Fruit fly (Drosophila melanogaster) whole organism, wandering third instar larva: Measurements from ENCODE around the gene mamo.

Experiments
- Abd-B ChIP-seq: fragments of >200 bp; optimal IDR thresholded peaks from 2 replicates; lab custom pipeline; 2017; ENCODE audit warnings: missing biosample characterization, missing genetic modification characterization
- CG32264 ChIP-seq: fragments of 200-800 bp; sonication (Bioruptor generic); optimal IDR thresholded peaks from 2 replicates; lab custom pipeline; 2016; ENCODE audit warnings: missing biosample characterization, missing genetic modification characterization
- CG9705 ChIP-seq: fragments of 200-800 bp; sonication (Bioruptor generic); optimal IDR thresholded peaks from 2 replicates; lab custom pipeline; 2018; ENCODE audit warnings: missing biosample characterization, mild to moderate bottlenecking, missing genetic modification characterization
- CrebA ChIP-seq: fragments of 200-800 bp; sonication (Bioruptor generic); optimal IDR thresholded peaks from 2 replicates; lab custom pipeline; 2016; ENCODE audit warnings: missing biosample characterization, mild to moderate bottlenecking, missing genetic modification characterization, borderline replicate concordance
- Dfd ChIP-seq: fragments of >200 bp; optimal IDR thresholded peaks from 2 replicates; lab custom pipeline; 2017; ENCODE audit warnings: missing biosample characterization, missing genetic modification characterization
- Dif ChIP-seq: fragments of 200-275, 200-300 bp; sonication (Bioruptor generic); optimal IDR thresholded peaks from 2 replicates; lab custom pipeline; 2018; ENCODE audit warnings: missing biosample characterization, missing genetic modification characterization; ENCODE audit not compliant: partially characterized antibody
- HLH106 ChIP-seq: fragments of 200-800 bp; optimal IDR thresholded peaks from 3 replicates; lab custom pipeline; 2019; ENCODE audit warnings: missing biosample characterization, mild to moderate bottlenecking, missing genetic modification characterization, moderate library complexity
- Hnf4 ChIP-seq: fragments of 200-800 bp; sonication (Bioruptor generic); optimal IDR thresholded peaks from 2 replicates; lab custom pipeline; 2016; ENCODE audit warnings: missing biosample characterization, mild to moderate bottlenecking, missing genetic modification characterization
- Jra ChIP-seq: sonication (Bioruptor generic); optimal IDR thresholded peaks from 2 replicates; lab custom pipeline; 2016; ENCODE audit warnings: missing biosample characterization, missing genetic modification characterization
- Mio ChIP-seq: sonication (Bioruptor generic); optimal IDR thresholded peaks from 2 replicates; lab custom pipeline; 2016; ENCODE audit warnings: missing biosample characterization, missing genetic modification characterization
- Myc ChIP-seq: fragments of >200 bp; optimal IDR thresholded peaks from 2 replicates; lab custom pipeline; 2017
- N ChIP-seq: fragments of >200 bp; optimal IDR thresholded peaks from 2 replicates; lab custom pipeline; 2018; ENCODE audit warnings: missing biosample characterization, missing external identifiers, missing genetic modification characterization
- Rel ChIP-seq, 2 experiments: fragments of 200-800 bp; sonication (Bioruptor generic) in 1 of 2; optimal IDR thresholded peaks; 2 replicates in 1 of 2; 3 replicates in 1 of 2; lab custom pipeline; 2016 to 2019; ENCODE audit warnings: mild to moderate bottlenecking in 2 of 2, missing biosample characterization in 2 of 2, missing genetic modification characterization in 2 of 2, moderate library complexity in 1 of 2
- Sp1 ChIP-seq: fragments of 200-800 bp; sonication (Bioruptor generic); optimal IDR thresholded peaks from 3 replicates; lab custom pipeline; 2019; ENCODE audit warnings: missing biosample characterization, mild to moderate bottlenecking, missing genetic modification characterization, moderate library complexity
- Vsx2 ChIP-seq: fragments of 200-300, 225-300 bp; sonication (Bioruptor generic); optimal IDR thresholded peaks from 2 replicates; lab custom pipeline; 2018; ENCODE audit warnings: missing biosample characterization, missing genetic modification characterization; ENCODE audit not compliant: partially characterized antibody
- br ChIP-seq: fragments of 200-800 bp; sonication (Bioruptor generic); optimal IDR thresholded peaks from 2 replicates; lab custom pipeline; 2016; ENCODE audit warnings: missing biosample characterization, missing genetic modification characterization
- dl ChIP-seq, 2 experiments: fragments of 175-275, 200-275 bp in 1 of 2; fragments of 200-275 bp in 1 of 2; sonication (Bioruptor generic); optimal IDR thresholded peaks; lab custom pipeline; 2018; ENCODE audit warnings: mild to moderate bottlenecking in 2 of 2, missing biosample characterization in 2 of 2, missing genetic modification characterization in 2 of 2, moderate library complexity in 2 of 2; ENCODE audit not compliant: partially characterized antibody in 2 of 2, insufficient read depth in 1 of 2
- dmrt93B ChIP-seq: fragments of 200-800 bp; sonication (Bioruptor generic); optimal IDR thresholded peaks from 2 replicates; lab custom pipeline; 2018; ENCODE audit warnings: missing biosample characterization, mild to moderate bottlenecking, missing genetic modification characterization
- dsf ChIP-seq: sonication (Bioruptor generic); optimal IDR thresholded peaks from 2 replicates; lab custom pipeline; 2016; ENCODE audit warnings: missing biosample characterization, missing genetic modification characterization, borderline replicate concordance
- ey ChIP-seq: fragments of 200-800 bp; sonication (Bioruptor generic); optimal IDR thresholded peaks from 2 replicates; lab custom pipeline; 2016; ENCODE audit warnings: missing biosample characterization, missing genetic modification characterization
- foxo ChIP-seq, 2 experiments: fragments of 200-800 bp; sonication (Bioruptor generic); optimal IDR thresholded peaks; 2 replicates in 1 of 2; 3 replicates in 1 of 2; lab custom pipeline; 2016 to 2017; ENCODE audit warnings: missing biosample characterization in 2 of 2, missing genetic modification characterization in 2 of 2
- fru ChIP-seq: fragments of 200-800 bp; sonication (Bioruptor generic); optimal IDR thresholded peaks from 3 replicates; lab custom pipeline; 2016; ENCODE audit warnings: missing biosample characterization, mild to moderate bottlenecking, missing genetic modification characterization
- h ChIP-seq: fragments of 200-800 bp; sonication (Bioruptor generic); optimal IDR thresholded peaks from 3 replicates; lab custom pipeline; 2016; ENCODE audit warnings: missing biosample characterization, mild to moderate bottlenecking, missing genetic modification characterization
- jim ChIP-seq: fragments of 175-275, 200-325 bp; sonication (Bioruptor generic); optimal IDR thresholded peaks from 2 replicates; lab custom pipeline; 2016; ENCODE audit warnings: missing biosample characterization, mild to moderate bottlenecking, missing genetic modification characterization
- lola ChIP-seq: fragments of >200 bp; optimal IDR thresholded peaks from 2 replicates; lab custom pipeline; 2017; ENCODE audit warnings: missing biosample characterization, missing genetic modification characterization
- pan ChIP-seq: fragments of >200 bp; optimal IDR thresholded peaks from 2 replicates; lab custom pipeline; 2017
- psq ChIP-seq: fragments of 200-800 bp; sonication (Bioruptor generic); optimal IDR thresholded peaks from 3 replicates; lab custom pipeline; 2017; ENCODE audit warnings: missing biosample characterization, mild to moderate bottlenecking, missing genetic modification characterization, moderate library complexity
- sage ChIP-seq: fragments of 200-800 bp; sonication (Bioruptor generic); optimal IDR thresholded peaks from 2 replicates; lab custom pipeline; 2016; ENCODE audit warnings: missing biosample characterization, mild to moderate bottlenecking, missing genetic modification characterization
- tai ChIP-seq: sonication (Bioruptor generic); optimal IDR thresholded peaks from 2 replicates; lab custom pipeline; 2016; ENCODE audit warnings: missing biosample characterization, missing genetic modification characterization

mamo gene

dm6 chrX:13933802-13934201, 56.5 kb downstream of the mamo start:
- TF ChIP-seq tai (GFP tag; lab: Kevin White, UChicago) (no peak), CrebA (no peak), pan (no peak), ey (GFP tag; lab: Kevin White, UChicago) (no peak), sage (GFP tag; lab: Kevin White, UChicago) (no peak), Abd-B (no peak), HLH106 (tag; lab: Kevin White, UChicago) (no peak), Myc (lab: Kevin White, UChicago) (no peak), CG9705 (GFP tag; lab: Kevin White, UChicago) (no peak)

dm6 chrX:13932794-13933620, 57.3 kb downstream of the mamo start:
- TF ChIP-seq Myc (lab: Kevin White, UChicago), result peak; percentile 10
- no peak for TF ChIP-seq dl (GFP tag; optimal IDR thresholded peaks at IDR 0.05; lab: Kevin White, UChicago; ENCODE audit: insufficient read depth in 1 of 2, partially characterized antibody in 2 of 2)
- peak; percentile 62 for TF ChIP-seq pan
- no peak for TF ChIP-seq Dif

- no peak for TF ChIP-seq HLH106 (tag; lab: Kevin White, UChicago)
- no peak for TF ChIP-seq dmrt93B (GFP tag; lab: Kevin White, UChicago)
- TF ChIP-seq Dfd (GFP tag; lab: Kevin White, UChicago), result no peak
- no peak for TF ChIP-seq Jra
- no peak for TF ChIP-seq br (GFP tag; lab: Kevin White, UChicago)
- no peak for TF ChIP-seq foxo (GFP tag; optimal IDR thresholded peaks at IDR 0.05; lab: Kevin White, UChicago)
- TF ChIP-seq jim (GFP tag; lab: Kevin White, UChicago), result no peak
- no peak for TF ChIP-seq N (GFP tag; lab: Kevin White, UChicago)
- TF ChIP-seq psq (GFP tag; lab: Kevin White, UChicago), result no peak
- no peak for TF ChIP-seq CG32264 (GFP tag; lab: Kevin White, UChicago)
- TF ChIP-seq Sp1 (GFP tag; lab: Kevin White, UChicago), result no peak
- peak; percentile 27 for TF ChIP-seq h (GFP tag; lab: Kevin White, UChicago)
- TF ChIP-seq dl (GFP tag; optimal IDR thresholded peaks at IDR 0.05; lab: Kevin White, UChicago; ENCODE audit: insufficient read depth in 1 of 2, partially characterized antibody in 2 of 2), result no peak
- TF ChIP-seq Vsx2, result no peak
- peak; percentile 23 for TF ChIP-seq Rel (GFP tag; optimal IDR thresholded peaks at IDR 0.05; lab: Kevin White, UChicago)
- peak; percentile 14 for TF ChIP-seq Rel (tag; optimal IDR thresholded peaks at IDR 0.05; lab: Kevin White, UChicago)
- TF ChIP-seq Hnf4, result peak; percentile 46
Measured at dm6 chrX:13931462-13931861, 58.9 kb downstream of the mamo start.

DNA sequence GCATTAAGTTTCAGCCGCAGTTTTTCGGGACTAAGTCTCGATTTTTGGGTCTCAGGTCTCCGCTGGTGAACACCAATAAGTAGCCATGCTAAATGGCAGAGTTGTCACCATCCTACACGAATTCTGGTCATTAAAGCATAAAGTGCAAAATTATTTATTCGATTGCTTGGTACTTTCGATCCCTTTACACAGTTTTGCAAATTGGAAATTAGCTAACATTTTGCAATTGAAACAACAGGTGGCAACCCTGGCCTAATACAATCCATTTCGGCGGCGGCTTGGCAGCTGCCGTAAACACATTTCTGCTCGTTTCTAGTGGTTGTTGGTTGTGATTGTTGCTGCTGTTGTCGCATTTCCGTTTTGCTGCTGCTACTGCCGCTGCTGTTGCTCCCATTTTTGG, 67.0 kb downstream of the mamo start:
- TF ChIP-seq dsf (GFP tag; lab: Kevin White, UChicago), result no peak
- TF ChIP-seq lola, result no peak
- no peak for TF ChIP-seq CG32264 (GFP tag; lab: Kevin White, UChicago)
- no peak for TF ChIP-seq jim (GFP tag; lab: Kevin White, UChicago)
- no peak for TF ChIP-seq fru (GFP tag; lab: Kevin White, UChicago)
- TF ChIP-seq N (GFP tag; lab: Kevin White, UChicago), result no peak
- TF ChIP-seq Hnf4, result no peak
- no peak for TF ChIP-seq Dfd (GFP tag; lab: Kevin White, UChicago)
- no peak for TF ChIP-seq Mio (GFP tag; lab: Kevin White, UChicago)
- TF ChIP-seq Rel (GFP tag; optimal IDR thresholded peaks at IDR 0.05; lab: Kevin White, UChicago), result no peak
- no peak for TF ChIP-seq Rel (tag; optimal IDR thresholded peaks at IDR 0.05; lab: Kevin White, UChicago)
- TF ChIP-seq pan, result no peak
- no peak for TF ChIP-seq foxo (GFP tag; optimal IDR thresholded peaks at IDR 0.05; lab: Kevin White, UChicago)
- no peak for TF ChIP-seq tai (GFP tag; lab: Kevin White, UChicago)
- TF ChIP-seq Abd-B, result no peak

DNA sequence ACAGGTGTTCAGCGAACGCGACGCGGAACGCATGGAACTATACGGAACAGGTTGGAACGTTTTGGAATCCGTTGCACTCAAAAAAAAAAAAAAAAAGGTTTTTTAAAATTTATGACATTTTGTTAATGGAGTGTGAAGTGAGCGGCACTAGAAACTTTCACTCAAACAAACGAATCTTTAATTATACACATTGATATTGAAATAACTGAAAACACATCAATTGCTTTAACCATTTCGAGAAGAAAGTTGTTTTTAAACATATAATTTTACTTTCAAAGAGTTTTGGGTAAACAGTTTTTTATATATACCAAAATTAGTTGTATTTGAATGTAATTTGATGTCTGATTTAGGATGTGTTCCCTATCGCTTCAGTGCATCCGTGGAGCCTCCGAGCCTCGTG, 79.1 kb downstream of the mamo start:
- no peak for TF ChIP-seq psq (GFP tag; lab: Kevin White, UChicago)
- TF ChIP-seq Dif, result no peak
- no peak for TF ChIP-seq h (GFP tag; lab: Kevin White, UChicago)
